Fruit fly (Drosophila melanogaster) whole organism, embryonic: ENCODE measurements around the gene Gpdh3.
A peak's percentile ranks its signal among the peaks of the same experiment; 100 is the strongest.

Experiments used
- CG10543 ChIP-seq: fragments of 200-800 bp; sonication (Bioruptor generic); optimal IDR thresholded peaks from 3 replicates; lab custom pipeline; 2017; ENCODE audit warnings: missing biosample characterization, mild to moderate bottlenecking, missing genetic modification characterization, moderate library complexity
- CG11504 ChIP-seq: fragments of 200-800 bp; sonication (Bioruptor generic); optimal IDR thresholded peaks from 3 replicates; lab custom pipeline; 2019; ENCODE audit warnings: missing biosample characterization, mild to moderate bottlenecking, missing genetic modification characterization, moderate library complexity
- CG17186 ChIP-seq: fragments of 200-800 bp; sonication (Bioruptor generic); optimal IDR thresholded peaks from 3 replicates; lab custom pipeline; 2017; ENCODE audit warnings: missing biosample characterization, missing genetic modification reagents, missing genetic modification characterization
- CG17359 ChIP-seq: fragments of 200-800 bp; sonication (Bioruptor generic); optimal IDR thresholded peaks from 3 replicates; lab custom pipeline; 2018; ENCODE audit warnings: missing biosample characterization, mild to moderate bottlenecking, missing genetic modification characterization, moderate library complexity
- CG8359 ChIP-seq: fragments of 200-800 bp; sonication (Bioruptor generic); optimal IDR thresholded peaks from 2 replicates; lab custom pipeline; 2017; ENCODE audit warnings: missing biosample characterization, mild to moderate bottlenecking, missing genetic modification characterization, borderline replicate concordance
- Rx ChIP-seq: fragments of 200-800 bp; sonication (Bioruptor generic); IDR thresholded peaks from 2 replicates; pipeline ENCODE4 v1.3.6; 2022; ENCODE audit warnings: missing biosample characterization, missing genetic modification characterization
- ftz-f1 ChIP-seq: fragments of 200-800 bp; sonication (Bioruptor generic); optimal IDR thresholded peaks from 2 replicates; lab custom pipeline; 2016; ENCODE audit warnings: missing biosample characterization, missing genetic modification characterization
- ham ChIP-seq: fragments of 200-800 bp; sonication (Bioruptor generic); IDR thresholded peaks from 2 replicates; pipeline ENCODE4 v1.3.6; 2022; ENCODE audit warnings: missing biosample characterization, missing genetic modification characterization
- hb ChIP-seq: fragments of 200-800 bp; sonication (Bioruptor generic); IDR thresholded peaks from 3 replicates; pipeline ENCODE4 v1.3.6; 2022; ENCODE audit warnings: missing biosample characterization, missing genetic modification characterization; ENCODE audit not compliant: partially characterized antibody
- insv ChIP-seq, 2 experiments: fragments of 200-800 bp; sonication (Bioruptor generic); optimal IDR thresholded peaks; 3 replicates each; lab custom pipeline; 2016 to 2018; ENCODE audit warnings: missing biosample characterization in 2 of 2, missing genetic modification characterization in 2 of 2
- kay ChIP-seq: fragments of 200-800 bp; sonication (Bioruptor generic); optimal IDR thresholded peaks from 2 replicates; lab custom pipeline; 2016; ENCODE audit warnings: missing biosample characterization, missing genetic modification characterization
- peb ChIP-seq: fragments of 200-800 bp; sonication (Bioruptor generic); IDR thresholded peaks from 2 replicates; pipeline ENCODE4 v1.3.6; 2022; ENCODE audit warnings: missing biosample characterization, missing genetic modification characterization
- psq ChIP-seq: fragments of 200-800 bp; sonication (Bioruptor generic); optimal IDR thresholded peaks from 2 replicates; lab custom pipeline; 2017; ENCODE audit warnings: missing biosample characterization, missing genetic modification characterization
- zen2 ChIP-seq: fragments of 200-800 bp; sonication (Bioruptor generic); IDR thresholded peaks from 3 replicates; pipeline ENCODE4 v1.3.6; 2022; ENCODE audit warnings: missing biosample characterization, missing genetic modification characterization; ENCODE audit not compliant: partially characterized antibody

dm6 chr3R:22411879-22412587 is 30.2 kb downstream of the Gpdh3 start:
- no peak for TF ChIP-seq zen2 (GFP tag; lab: Robert Waterston, UW)
- TF ChIP-seq CG10543 (GFP tag; lab: Kevin White, UChicago) = peak; percentile 45
- TF ChIP-seq Rx (GFP tag; lab: Robert Waterston, UW) = no peak
- TF ChIP-seq CG11504 = no peak
- TF ChIP-seq CG8359 (GFP tag; lab: Kevin White, UChicago) = no peak
- TF ChIP-seq insv (GFP tag; optimal IDR thresholded peaks at IDR 0.05; lab: Kevin White, UChicago) = no peak
- no peak for TF ChIP-seq CG17186 (GFP tag; lab: Kevin White, UChicago)
- no peak for TF ChIP-seq ham
- peak; percentile 87 for TF ChIP-seq ftz-f1
- TF ChIP-seq hb (GFP tag; lab: Robert Waterston, UW) = no peak
- TF ChIP-seq kay = no peak
- TF ChIP-seq peb = no peak
- no peak for TF ChIP-seq psq (GFP tag; lab: Kevin White, UChicago)
- TF ChIP-seq CG17359 = no peak
